Worm (Caenorhabditis elegans): ENCODE results near the gene rpl-23.

DNA sequence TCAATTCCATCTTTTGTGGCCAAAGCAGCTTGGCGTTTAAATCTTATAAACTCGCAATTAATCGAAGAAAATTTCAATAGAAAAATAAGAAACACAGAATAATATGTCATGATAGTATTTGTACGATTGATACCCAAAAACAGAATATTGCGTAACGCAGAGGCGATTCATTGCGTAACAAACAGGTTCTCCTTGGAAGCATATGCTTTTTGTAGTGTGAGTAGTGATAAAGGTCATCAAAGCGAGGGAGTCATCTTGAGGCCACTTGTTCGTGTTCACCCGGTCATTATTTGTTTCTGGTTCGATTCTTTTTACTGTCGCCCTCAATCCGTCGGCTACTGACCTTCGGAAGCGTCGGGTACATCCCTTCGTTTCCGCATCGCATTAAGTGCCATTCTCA, 45.0 kb downstream of the rpl-23 start, which contains the start of gene F54E7.6:
- no peak for TF ChIP-seq tbx-37 (GFP tag; conservative IDR thresholded peaks at IDR 0.05)
- no peak for TF ChIP-seq ama-1 (optimal IDR thresholded peaks at IDR 0.05)
- TF ChIP-seq sea-1 (GFP tag; conservative IDR thresholded peaks at IDR 0.05) = no peak
- TF ChIP-seq B0310.2 (tag; optimal IDR thresholded peaks at IDR 0.05) = no peak

All from whole organism, early embryonic.